Worm (Caenorhabditis elegans) whole organism, late embryonic: ENCODE data around the gene lgc-21.

ENCODE experiments used
- C08G9.2 ChIP-seq: sonication (generic microtip); optimal IDR thresholded peaks from 2 replicates; lab custom pipeline; 2016; ENCODE audit warnings: mild to moderate bottlenecking, missing genetic modification characterization, moderate library complexity, missing compliant biosample characterization
- F13H6.1 ChIP-seq: sonication (generic microtip); optimal IDR thresholded peaks from 2 replicates; lab custom pipeline; 2016; ENCODE audit warnings: missing genetic modification characterization, missing compliant biosample characterization
- T23F11.4 ChIP-seq: fragments of 200-800 bp; sonication (Bioruptor generic); optimal IDR thresholded peaks from 2 replicates; lab custom pipeline; 2018; ENCODE audit warnings: mild to moderate bottlenecking, missing genetic modification characterization, missing compliant biosample characterization
- ahr-1 ChIP-seq: sonication (generic microtip); optimal IDR thresholded peaks from 2 replicates; lab custom pipeline; 2016; ENCODE audit warnings: missing genetic modification characterization, missing compliant biosample characterization
- ceh-14 ChIP-seq: sonication (generic microtip); optimal IDR thresholded peaks from 2 replicates; lab custom pipeline; 2016; ENCODE audit warnings: missing genotype, missing genetic modification characterization, missing compliant biosample characterization
- ceh-18 ChIP-seq: sonication (generic microtip); optimal IDR thresholded peaks from 2 replicates; lab custom pipeline; 2016; ENCODE audit warnings: missing genetic modification characterization, missing compliant biosample characterization
- ceh-19 ChIP-seq: fragments of 200-800 bp; sonication (Bioruptor generic); optimal IDR thresholded peaks from 2 replicates; lab custom pipeline; 2018; ENCODE audit warnings: mild to moderate bottlenecking, missing genetic modification characterization, missing compliant biosample characterization
- ceh-2 ChIP-seq: sonication (generic microtip); optimal IDR thresholded peaks from 2 replicates; lab custom pipeline; 2016; ENCODE audit warnings: missing genotype, missing genetic modification characterization, missing compliant biosample characterization
- ceh-24 ChIP-seq: sonication (generic microtip); optimal IDR thresholded peaks from 2 replicates; lab custom pipeline; 2016; ENCODE audit warnings: mild to moderate bottlenecking, missing genetic modification characterization, missing compliant biosample characterization
- ceh-48 ChIP-seq: sonication (generic microtip); optimal IDR thresholded peaks from 2 replicates; lab custom pipeline; 2016; ENCODE audit warnings: missing genetic modification characterization, inconsistent platforms, missing compliant biosample characterization
- ceh-9 ChIP-seq: sonication (generic microtip); optimal IDR thresholded peaks from 2 replicates; lab custom pipeline; 2016; ENCODE audit warnings: mild to moderate bottlenecking, missing genetic modification characterization, inconsistent platforms, missing compliant biosample characterization
- dmd-4 ChIP-seq: sonication (generic microtip); optimal IDR thresholded peaks from 2 replicates; lab custom pipeline; 2016; ENCODE audit warnings: borderline replicate concordance, missing genetic modification characterization, missing compliant biosample characterization
- elt-4 ChIP-seq: sonication (generic microtip); optimal IDR thresholded peaks from 2 replicates; lab custom pipeline; 2016; ENCODE audit warnings: missing genetic modification characterization, missing compliant biosample characterization
- eyg-1 ChIP-seq: sonication (generic microtip); optimal IDR thresholded peaks from 2 replicates; lab custom pipeline; 2016; ENCODE audit warnings: missing genotype, missing genetic modification characterization, missing compliant biosample characterization
- fax-1 ChIP-seq: sonication (generic microtip); optimal IDR thresholded peaks from 2 replicates; lab custom pipeline; 2016; ENCODE audit warnings: missing genotype, missing genetic modification characterization, missing compliant biosample characterization
- fkh-6 ChIP-seq: sonication (generic microtip); optimal IDR thresholded peaks from 2 replicates; lab custom pipeline; 2016; ENCODE audit warnings: missing genetic modification characterization, missing compliant biosample characterization
- gmeb-2 ChIP-seq: sonication (generic microtip); optimal IDR thresholded peaks from 2 replicates; lab custom pipeline; 2016; ENCODE audit warnings: missing genetic modification characterization, inconsistent platforms, missing compliant biosample characterization
- hlh-13 ChIP-seq: fragments of 200-800 bp; sonication (Bioruptor generic); optimal IDR thresholded peaks from 2 replicates; lab custom pipeline; 2018; ENCODE audit warnings: mild to moderate bottlenecking, missing genetic modification characterization, missing compliant biosample characterization
- hlh-8 ChIP-seq: sonication (generic microtip); optimal IDR thresholded peaks from 2 replicates; lab custom pipeline; 2016; ENCODE audit warnings: missing genotype, missing genetic modification characterization, missing compliant biosample characterization
- madf-2 ChIP-seq: sonication (generic microtip); optimal IDR thresholded peaks from 2 replicates; lab custom pipeline; 2017; ENCODE audit warnings: missing genetic modification characterization, missing compliant biosample characterization
- mec-3 ChIP-seq: sonication (generic microtip); optimal IDR thresholded peaks from 2 replicates; lab custom pipeline; 2016; ENCODE audit warnings: borderline replicate concordance, missing genetic modification characterization, missing compliant biosample characterization
- nhr-11 ChIP-seq: fragments of 150-350 bp; optimal IDR thresholded peaks from 2 replicates; lab custom pipeline; 2014; ENCODE audit warnings: missing biosample characterization, missing genetic modification characterization
- nhr-232 ChIP-seq: sonication (generic microtip); optimal IDR thresholded peaks from 2 replicates; lab custom pipeline; 2016; ENCODE audit warnings: missing genetic modification characterization, missing compliant biosample characterization
- npax-4 ChIP-seq: sonication (generic microtip); optimal IDR thresholded peaks from 2 replicates; lab custom pipeline; 2016; ENCODE audit warnings: missing genetic modification characterization, missing compliant biosample characterization
- pat-9 ChIP-seq: fragments of 200-800 bp; sonication (Bioruptor generic); optimal IDR thresholded peaks from 2 replicates; lab custom pipeline; 2018; ENCODE audit warnings: mild to moderate bottlenecking, missing genetic modification characterization, moderate library complexity, missing compliant biosample characterization
- pax-1 ChIP-seq: fragments of 150-350 bp; optimal IDR thresholded peaks from 2 replicates; lab custom pipeline; 2014; ENCODE audit warnings: missing biosample characterization, missing genetic modification characterization
- pha-2 ChIP-seq: sonication (generic microtip); optimal IDR thresholded peaks from 2 replicates; lab custom pipeline; 2017; ENCODE audit warnings: mild to moderate bottlenecking, missing genetic modification characterization, missing compliant biosample characterization
- pha-4 ChIP-seq: fragments of 150-350 bp; optimal IDR thresholded peaks from 2 replicates; lab custom pipeline; 2018; ENCODE audit warnings: missing biosample characterization, missing genetic modification reagents, missing genetic modification characterization
- pqm-1 ChIP-seq: sonication (generic microtip); optimal IDR thresholded peaks from 2 replicates; lab custom pipeline; 2016; ENCODE audit warnings: missing genetic modification characterization, missing compliant biosample characterization
- pros-1 ChIP-seq: fragments of 150-350 bp; optimal IDR thresholded peaks from 2 replicates; lab custom pipeline; 2014; ENCODE audit warnings: missing biosample characterization, missing genetic modification reagents, missing genetic modification characterization
- sox-2 ChIP-seq: fragments of 200-800 bp; sonication (Bioruptor generic); IDR thresholded peaks from 2 replicates; pipeline ENCODE4 v1.3.6; 2022; ENCODE audit warnings: missing genetic modification reagents, missing genetic modification characterization, missing compliant biosample characterization
- sox-4 ChIP-seq: sonication (generic microtip); optimal IDR thresholded peaks from 2 replicates; lab custom pipeline; 2017; ENCODE audit warnings: mild to moderate bottlenecking, missing genetic modification characterization, inconsistent platforms, missing compliant biosample characterization
- syd-9 ChIP-seq: sonication (generic microtip); optimal IDR thresholded peaks from 2 replicates; lab custom pipeline; 2016; ENCODE audit warnings: mild to moderate bottlenecking, missing genetic modification characterization, moderate library complexity, missing compliant biosample characterization
- tbx-2 ChIP-seq: sonication (generic microtip); optimal IDR thresholded peaks from 2 replicates; lab custom pipeline; 2016; ENCODE audit warnings: missing genetic modification characterization, missing compliant biosample characterization
- tbx-7 ChIP-seq: sonication (generic microtip); optimal IDR thresholded peaks from 2 replicates; lab custom pipeline; 2016; ENCODE audit warnings: missing genotype, missing genetic modification characterization, missing compliant biosample characterization
- unc-3 ChIP-seq, 2 experiments: fragments of 200-800 bp in 1 of 2; sonication (Bioruptor generic) in 1 of 2; sonication (generic microtip) in 1 of 2; conservative IDR thresholded peaks in 1 of 2; optimal IDR thresholded peaks in 1 of 2; 2 replicates each; pipeline versions ENCODE4 v1.3.6 to Lab custom; 2016 to 2022; ENCODE audit warnings: missing compliant biosample characterization in 2 of 2, missing genetic modification characterization in 2 of 2, missing genetic modification reagents in 1 of 2
- unc-55 ChIP-seq: sonication (generic microtip); optimal IDR thresholded peaks from 2 replicates; lab custom pipeline; 2017; ENCODE audit warnings: missing biosample characterization, missing genetic modification reagents, missing genetic modification characterization

lgc-21 gene

ce11 chrX:14115480-14116161 is 47.8 kb upstream of the lgc-21 start, which contains the start of gene F28H6.7 (continued):
- TF ChIP-seq F13H6.1 (tag; lab: Kevin White, UChicago) (peak; percentile 69), sox-4 (tag; lab: Kevin White, UChicago) (peak; percentile 89), ceh-14 (tag; lab: Kevin White, UChicago) (peak; percentile 72), ceh-18 (tag; lab: Kevin White, UChicago) (peak; percentile 68), nhr-11 (tag; lab: Kevin White, UChicago) (no peak), pha-2 (tag; lab: Kevin White, UChicago) (peak; percentile 85), hlh-8 (tag; lab: Kevin White, UChicago) (peak; percentile 41), npax-4 (tag; lab: Kevin White, UChicago) (peak; percentile 80), pros-1 (no peak), ahr-1 (tag; lab: Kevin White, UChicago) (peak; percentile 74), mec-3 (no peak), fax-1 (tag; lab: Kevin White, UChicago) (peak; percentile 80), eyg-1 (peak; percentile 85), tbx-7 (peak; percentile 45), ceh-24 (tag; lab: Kevin White, UChicago) (peak; percentile 45), unc-55 (GFP tag; lab: Kevin White, UChicago) (no peak), T23F11.4 (GFP tag; lab: Kevin White, UChicago) (peak; percentile 85), syd-9 (tag; lab: Kevin White, UChicago) (peak; percentile 81), ceh-2 (peak; percentile 82), pha-4 (tag; lab: Kevin White, UChicago) (no peak), ceh-9 (tag; lab: Kevin White, UChicago) (peak; percentile 84), hlh-13 (GFP tag; lab: Kevin White, UChicago) (peak; percentile 86), dmd-4 (peak; percentile 39), tbx-2 (tag; lab: Kevin White, UChicago) (peak; percentile 85), ceh-48 (peak; percentile 82)

- TF ChIP-seq ceh-24 (tag; lab: Kevin White, UChicago) (no peak), unc-3 (GFP tag; conservative IDR thresholded peaks at IDR 0.05; lab: Robert Waterston, UW) (no peak), unc-3 (tag; optimal IDR thresholded peaks at IDR 0.05; lab: Kevin White, UChicago) (no peak), hlh-8 (tag; lab: Kevin White, UChicago) (no peak), gmeb-2 (tag; lab: Kevin White, UChicago) (no peak), npax-4 (tag; lab: Kevin White, UChicago) (no peak)
Measured at ce11 chrX:14113347-14113746, 45.6 kb upstream of the lgc-21 start, which contains the start of gene nhr-281. Gene nhr-281 (minus strand): TSS chrX:14113447.

ce11 chrX:14108245-14108644 is 40.5 kb upstream of the lgc-21 start, which contains the start of gene F16B12.7:
Gene F16B12.7 (plus strand): TSS chrX:14108545.
- TF ChIP-seq pax-1, result no peak
- TF ChIP-seq gmeb-2 (tag; lab: Kevin White, UChicago), result no peak
- TF ChIP-seq elt-4 (tag; lab: Kevin White, UChicago), result no peak
- TF ChIP-seq ceh-48, result no peak
- no peak for TF ChIP-seq pat-9
- TF ChIP-seq ceh-19, result no peak
- TF ChIP-seq pqm-1 (tag; lab: Kevin White, UChicago), result no peak
- TF ChIP-seq nhr-232 (tag; lab: Kevin White, UChicago), result no peak
- TF ChIP-seq C08G9.2 (tag; lab: Kevin White, UChicago), result no peak
- TF ChIP-seq pha-2 (tag; lab: Kevin White, UChicago), result no peak
- no peak for TF ChIP-seq sox-2
- no peak for TF ChIP-seq eyg-1
- TF ChIP-seq ceh-14 (tag; lab: Kevin White, UChicago), result no peak

- TF ChIP-seq pat-9, result no peak
- no peak for TF ChIP-seq mec-3
- TF ChIP-seq madf-2, result no peak
- no peak for TF ChIP-seq fkh-6 (tag; lab: Kevin White, UChicago)
- TF ChIP-seq elt-4 (tag; lab: Kevin White, UChicago), result no peak
- TF ChIP-seq npax-4 (tag; lab: Kevin White, UChicago), result no peak
- no peak for TF ChIP-seq gmeb-2 (tag; lab: Kevin White, UChicago)
Measured at ce11 chrX:14102474-14102873, 34.7 kb upstream of the lgc-21 start.
